Worm (Caenorhabditis elegans) whole organism, early embryonic: ENCODE results near the gene D1054.5.

ENCODE experiments used
- F13C5.2 ChIP-seq: sonication (generic microtip); optimal IDR thresholded peaks from 2 replicates; lab custom pipeline; 2017; ENCODE audit warnings: mild to moderate bottlenecking, missing genetic modification characterization, inconsistent platforms, missing compliant biosample characterization
- aly-1 ChIP-seq: sonication (generic microtip); optimal IDR thresholded peaks from 2 replicates; lab custom pipeline; 2016; ENCODE audit warnings: missing genetic modification characterization, missing compliant biosample characterization
- ama-1 ChIP-seq: fragments of 150-350 bp; optimal IDR thresholded peaks from 2 replicates; lab custom pipeline; 2014
- ceh-13 ChIP-seq: fragments of 200-800 bp; sonication (Bioruptor generic); optimal IDR thresholded peaks from 2 replicates; lab custom pipeline; 2018; ENCODE audit warnings: mild to moderate bottlenecking, missing genetic modification characterization, missing compliant biosample characterization
- ceh-36 ChIP-seq: sonication (generic microtip); optimal IDR thresholded peaks from 2 replicates; lab custom pipeline; 2016; ENCODE audit warnings: missing genetic modification characterization, inconsistent platforms, missing compliant biosample characterization
- ets-7 ChIP-seq: sonication (generic microtip); optimal IDR thresholded peaks from 2 replicates; lab custom pipeline; 2016; ENCODE audit warnings: missing genotype, missing genetic modification characterization, missing compliant biosample characterization
- flt-1 ChIP-seq: fragments of 200-800 bp; sonication (Bioruptor generic); IDR thresholded peaks from 2 replicates; pipeline ENCODE4 v1.3.6; 2022; ENCODE audit warnings: missing genetic modification characterization, missing compliant biosample characterization
- hmg-4 ChIP-seq: fragments of 200-800 bp; sonication (Bioruptor generic); optimal IDR thresholded peaks from 2 replicates; lab custom pipeline; 2018; ENCODE audit warnings: mild to moderate bottlenecking, missing genetic modification characterization, missing compliant biosample characterization
- hnd-1 ChIP-seq: sonication (generic microtip); optimal IDR thresholded peaks from 2 replicates; lab custom pipeline; 2016; ENCODE audit warnings: missing genetic modification characterization, missing compliant biosample characterization
- pes-1 ChIP-seq: fragments of 200-800 bp; sonication (Bioruptor generic); IDR thresholded peaks from 2 replicates; pipeline ENCODE4 v1.3.6; 2022; ENCODE audit warnings: missing genetic modification reagents, missing genetic modification characterization, missing compliant biosample characterization
- scrt-1 ChIP-seq: fragments of 200-800 bp; sonication (Bioruptor generic); IDR thresholded peaks from 2 replicates; pipeline ENCODE4 v1.3.6; 2022; ENCODE audit warnings: missing genetic modification characterization, missing compliant biosample characterization
- tbx-11 ChIP-seq: fragments of 200-800 bp; sonication (Bioruptor generic); IDR thresholded peaks from 2 replicates; pipeline ENCODE4 v1.3.6; 2022; ENCODE audit warnings: missing genetic modification characterization, missing compliant biosample characterization
- tbx-37 ChIP-seq: fragments of 200-800 bp; sonication (Bioruptor generic); conservative IDR thresholded peaks from 2 replicates; pipeline ENCODE4 v1.3.6; 2022; ENCODE audit warnings: missing genetic modification reagents, missing genetic modification characterization, missing compliant biosample characterization
- tra-4 ChIP-seq: sonication (generic microtip); optimal IDR thresholded peaks from 2 replicates; lab custom pipeline; 2017; ENCODE audit warnings: missing genetic modification characterization, missing compliant biosample characterization

DNA sequence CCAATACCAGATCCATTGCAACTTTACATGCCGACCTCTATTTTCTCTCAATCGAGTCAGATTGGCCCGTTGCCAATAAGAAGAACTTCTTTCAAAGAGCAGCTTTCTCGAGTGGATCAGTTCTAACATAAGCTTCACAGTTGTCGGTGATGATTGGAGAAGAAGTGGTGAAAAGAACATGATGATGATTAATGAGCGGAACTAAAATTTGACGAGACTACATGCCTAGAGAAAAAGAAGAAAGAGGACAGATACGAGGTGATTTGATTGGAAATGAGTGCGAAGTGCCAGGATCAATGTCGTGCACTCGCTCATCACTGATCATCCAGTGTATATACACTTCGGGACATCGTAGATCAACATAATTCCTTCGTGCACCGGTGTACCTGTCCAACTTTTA lies 48.7 kb downstream of the D1054.5 start:
- TF ChIP-seq ceh-36 (tag; lab: Kevin White, UChicago), result no peak
- TF ChIP-seq ama-1 (lab: Kevin White, UChicago), result no peak
- no peak for TF ChIP-seq scrt-1 (GFP tag; lab: Robert Waterston, UW)
- no peak for TF ChIP-seq F13C5.2 (tag; lab: Kevin White, UChicago)
- no peak for TF ChIP-seq ceh-13
- no peak for TF ChIP-seq tra-4 (tag; lab: Kevin White, UChicago)
- no peak for TF ChIP-seq flt-1
- TF ChIP-seq tbx-37 (GFP tag; lab: Robert Waterston, UW), result no peak
- TF ChIP-seq aly-1, result no peak
- no peak for TF ChIP-seq hnd-1 (tag; lab: Kevin White, UChicago)
- no peak for TF ChIP-seq pes-1
- TF ChIP-seq hmg-4, result no peak
- no peak for TF ChIP-seq tbx-11 (GFP tag; lab: Robert Waterston, UW)
- no peak for TF ChIP-seq ets-7
